Worm (Caenorhabditis elegans) whole organism, L4 larva: ENCODE results near the gene C08B6.3.

Experiments
- D1046.2 ChIP-seq: fragments of 200-800 bp; sonication (Bioruptor generic); IDR thresholded peaks from 2 replicates; pipeline ENCODE4 v1.3.6; 2022; ENCODE audit warnings: missing genetic modification characterization, missing compliant biosample characterization
- F26F4.8 ChIP-seq: fragments of 200-800 bp; sonication (Bioruptor generic); conservative IDR thresholded peaks from 2 replicates; pipeline ENCODE4 v1.3.6; 2022; ENCODE audit warnings: missing genetic modification characterization, missing compliant biosample characterization
- F37D6.2 ChIP-seq: sonication (generic microtip); optimal IDR thresholded peaks from 2 replicates; lab custom pipeline; 2016; ENCODE audit warnings: mild to moderate bottlenecking, missing genetic modification characterization, missing compliant biosample characterization
- F44E2.7 ChIP-seq: fragments of 200-800 bp; sonication (Bioruptor generic); IDR thresholded peaks from 2 replicates; pipeline ENCODE4 v2.1.2; 2022; ENCODE audit warnings: missing genetic modification characterization, missing compliant biosample characterization
- T20F7.1 ChIP-seq: fragments of 200-800 bp; sonication (Bioruptor generic); optimal IDR thresholded peaks from 2 replicates; lab custom pipeline; 2018; ENCODE audit warnings: mild to moderate bottlenecking, missing genetic modification characterization, missing compliant biosample characterization
- aha-1 ChIP-seq: fragments of 150-350 bp; peaks from one replicate; lab custom pipeline; 2014; ENCODE audit warnings: missing biosample characterization, missing genetic modification characterization
- ama-1 ChIP-seq: fragments of 150-350 bp; optimal IDR thresholded peaks from 2 replicates; lab custom pipeline; 2014; ENCODE audit warnings: inconsistent platforms, mixed read lengths
- ceh-20 ChIP-seq: fragments of 200-800 bp; sonication (Bioruptor generic); IDR thresholded peaks from 2 replicates; pipeline ENCODE4 v1.3.6; 2022; ENCODE audit warnings: missing genetic modification reagents, missing genetic modification characterization, missing compliant biosample characterization
- ces-1 ChIP-seq: fragments of 150-350 bp; sonication (generic microtip); optimal IDR thresholded peaks from 4 replicates; lab custom pipeline; 2014; ENCODE audit warnings: missing biosample characterization, missing genetic modification reagents, missing genetic modification characterization
- cey-2 ChIP-seq: sonication (generic microtip); optimal IDR thresholded peaks from 3 replicates; lab custom pipeline; 2017; ENCODE audit warnings: missing genetic modification characterization, mild to moderate bottlenecking, missing compliant biosample characterization, antibody characterized with exemption, borderline replicate concordance; ENCODE audit not compliant: insufficient read depth
- daf-12 ChIP-seq: fragments of 150-350 bp; optimal IDR thresholded peaks from 2 replicates; lab custom pipeline; 2014; ENCODE audit warnings: missing biosample characterization, missing genetic modification reagents, missing genetic modification characterization
- daf-16 ChIP-seq, 3 experiments: sonication (generic microtip); optimal IDR thresholded peaks; 2 replicates each; lab custom pipeline; 2016 to 2017; ENCODE audit warnings: missing genetic modification characterization in 3 of 3, missing genetic modification reagents in 3 of 3, mild to moderate bottlenecking in 2 of 3, missing compliant biosample characterization in 2 of 3, missing biosample characterization in 1 of 3, moderate library complexity in 1 of 3
- daf-8 ChIP-seq: fragments of 200-800 bp; sonication (Bioruptor generic); IDR thresholded peaks from 2 replicates; pipeline ENCODE4 v1.3.6; 2022; ENCODE audit warnings: missing genetic modification characterization, missing compliant biosample characterization
- dmd-6 ChIP-seq: fragments of 200-800 bp; sonication (Bioruptor generic); IDR thresholded peaks from 2 replicates; pipeline ENCODE4 v1.3.6; 2022; ENCODE audit warnings: missing genetic modification reagents, missing genetic modification characterization, missing compliant biosample characterization
- dmd-9 ChIP-seq: fragments of 200-800 bp; sonication (Bioruptor generic); IDR thresholded peaks from 2 replicates; pipeline ENCODE4 v1.3.6; 2022; ENCODE audit warnings: missing genetic modification reagents, missing genetic modification characterization, missing compliant biosample characterization
- dve-1 ChIP-seq: sonication (generic microtip); optimal IDR thresholded peaks from 2 replicates; lab custom pipeline; 2017; ENCODE audit warnings: antibody characterized with exemption, mild to moderate bottlenecking, missing genetic modification characterization, missing compliant biosample characterization; ENCODE audit not compliant: insufficient read depth
- egl-43 ChIP-seq: fragments of 200-800 bp; sonication (Bioruptor generic); IDR thresholded peaks from 2 replicates; pipeline ENCODE4 v1.3.6; 2022; ENCODE audit warnings: missing genetic modification reagents, missing genetic modification characterization, missing compliant biosample characterization
- fkh-10 ChIP-seq: fragments of 150-350 bp; optimal IDR thresholded peaks from 2 replicates; lab custom pipeline; 2014; ENCODE audit warnings: missing biosample characterization, missing genetic modification reagents, missing genetic modification characterization
- gei-8 ChIP-seq: fragments of 200-800 bp; sonication (Bioruptor generic); optimal IDR thresholded peaks from 2 replicates; lab custom pipeline; 2018; ENCODE audit warnings: mild to moderate bottlenecking, missing genetic modification characterization, missing compliant biosample characterization
- lim-7 ChIP-seq: fragments of 200-800 bp; sonication (Bioruptor generic); IDR thresholded peaks from 2 replicates; pipeline ENCODE4 v1.3.6; 2022; ENCODE audit warnings: missing genetic modification characterization, missing compliant biosample characterization
- lin-13 ChIP-seq: fragments of 150-350 bp; optimal IDR thresholded peaks from 2 replicates; lab custom pipeline; 2014; ENCODE audit warnings: missing biosample characterization, missing genetic modification reagents, missing genetic modification characterization
- lin-15B ChIP-seq: fragments of 150-350 bp; sonication (generic microtip); optimal IDR thresholded peaks from 3 replicates; lab custom pipeline; 2014; ENCODE audit warnings: missing biosample characterization, missing genetic modification characterization
- lin-29 ChIP-seq: fragments of 200-800 bp; sonication (Bioruptor generic); IDR thresholded peaks from 2 replicates; pipeline ENCODE4 v1.3.6; 2022; ENCODE audit warnings: missing genetic modification reagents, missing genetic modification characterization, missing compliant biosample characterization
- lir-3 ChIP-seq: sonication (generic microtip); optimal IDR thresholded peaks from 2 replicates; lab custom pipeline; 2016; ENCODE audit warnings: mild to moderate bottlenecking, missing genetic modification characterization, missing compliant biosample characterization
- madf-9 ChIP-seq: fragments of 200-800 bp; sonication (Bioruptor generic); conservative IDR thresholded peaks from 2 replicates; pipeline ENCODE4 v1.3.6; 2022; ENCODE audit warnings: missing genetic modification reagents, missing genetic modification characterization, missing compliant biosample characterization
- mdl-1 ChIP-seq, 2 experiments: fragments of 150-350 bp in 1 of 2; sonication (generic microtip) in 1 of 2; optimal IDR thresholded peaks; 2 replicates each; lab custom pipeline; 2014 to 2017; ENCODE audit warnings: missing biosample characterization in 2 of 2, missing genetic modification characterization in 2 of 2
- mxl-2 ChIP-seq: fragments of 200-800 bp; sonication (Bioruptor generic); conservative IDR thresholded peaks from 2 replicates; pipeline ENCODE4 v1.3.6; 2022; ENCODE audit warnings: missing genetic modification reagents, missing genetic modification characterization, missing compliant biosample characterization
- nhr-102 ChIP-seq: sonication (generic microtip); optimal IDR thresholded peaks from 2 replicates; lab custom pipeline; 2016; ENCODE audit warnings: mild to moderate bottlenecking, missing genetic modification characterization, moderate library complexity, missing compliant biosample characterization
- nhr-11 ChIP-seq: fragments of 150-350 bp; optimal IDR thresholded peaks from 2 replicates; lab custom pipeline; 2014; ENCODE audit warnings: missing biosample characterization, missing genetic modification characterization
- nhr-111 ChIP-seq: fragments of 200-800 bp; sonication (Bioruptor generic); optimal IDR thresholded peaks from 2 replicates; lab custom pipeline; 2018; ENCODE audit warnings: mild to moderate bottlenecking, missing genetic modification characterization, missing compliant biosample characterization
- nhr-25 ChIP-seq: sonication (generic microtip); optimal IDR thresholded peaks from 2 replicates; lab custom pipeline; 2017; ENCODE audit warnings: missing genetic modification characterization, mild to moderate bottlenecking, missing compliant biosample characterization, antibody characterized with exemption, moderate library complexity, borderline replicate concordance; ENCODE audit not compliant: insufficient read depth
- nhr-28 ChIP-seq: fragments of 150-350 bp; optimal IDR thresholded peaks from 2 replicates; lab custom pipeline; 2014; ENCODE audit warnings: missing biosample characterization, missing genetic modification characterization
- nhr-48 ChIP-seq: sonication (generic microtip); optimal IDR thresholded peaks from 2 replicates; lab custom pipeline; 2016; ENCODE audit warnings: mild to moderate bottlenecking, missing genetic modification characterization, missing compliant biosample characterization
- php-3 ChIP-seq: fragments of 200-800 bp; sonication (Bioruptor generic); IDR thresholded peaks from 2 replicates; pipeline ENCODE4 v1.3.6; 2022; ENCODE audit warnings: missing genetic modification reagents, missing genetic modification characterization, missing compliant biosample characterization
- pqm-1 ChIP-seq: sonication (generic microtip); optimal IDR thresholded peaks from 2 replicates; lab custom pipeline; 2017; ENCODE audit warnings: missing biosample characterization, missing genetic modification characterization
- skn-1 ChIP-seq: fragments of 150-350 bp; optimal IDR thresholded peaks from 2 replicates; lab custom pipeline; 2014; ENCODE audit warnings: missing biosample characterization, missing genetic modification characterization
- tag-97 ChIP-seq: fragments of 200-800 bp; sonication (Bioruptor generic); IDR thresholded peaks from 2 replicates; pipeline ENCODE4 v1.3.6; 2022; ENCODE audit warnings: missing genetic modification characterization, missing compliant biosample characterization
- unc-130 ChIP-seq: sonication (generic microtip); optimal IDR thresholded peaks from 2 replicates; lab custom pipeline; 2016; ENCODE audit warnings: missing genetic modification reagents, missing genetic modification characterization, missing compliant biosample characterization
- unc-62 ChIP-seq, 3 experiments: fragments of 150-350 bp in 1 of 3; sonication (generic microtip); optimal IDR thresholded peaks in 2 of 3; peaks in 1 of 3; 1 replicate in 1 of 3; 2 replicates in 2 of 3; lab custom pipeline; 2014 to 2017; ENCODE audit warnings: missing biosample characterization in 3 of 3, missing genetic modification characterization in 3 of 3, missing genetic modification reagents in 3 of 3, missing genotype in 1 of 3
- vab-7 ChIP-seq: fragments of 200-800 bp; sonication (Bioruptor generic); IDR thresholded peaks from 2 replicates; pipeline ENCODE4 v1.3.6; 2022; ENCODE audit warnings: missing genetic modification reagents, missing genetic modification characterization, missing compliant biosample characterization
- zag-1 ChIP-seq: fragments of 150-350 bp; optimal IDR thresholded peaks from 2 replicates; lab custom pipeline; 2014; ENCODE audit warnings: missing biosample characterization, missing genetic modification characterization
- zfp-2 ChIP-seq: sonication (generic microtip); optimal IDR thresholded peaks from 2 replicates; lab custom pipeline; 2016; ENCODE audit warnings: mild to moderate bottlenecking, missing genetic modification characterization, missing compliant biosample characterization
- zfp-3 ChIP-seq: fragments of 200-800 bp; sonication (Bioruptor generic); conservative IDR thresholded peaks from 2 replicates; pipeline ENCODE4 v1.3.6; 2022; ENCODE audit warnings: missing genetic modification reagents, missing genetic modification characterization, missing compliant biosample characterization
- zip-2 ChIP-seq: fragments of 150-350 bp; optimal IDR thresholded peaks from 2 replicates; lab custom pipeline; 2014; ENCODE audit warnings: missing biosample characterization, missing genetic modification characterization

C08B6.3 gene

ce11 chrV:10086141-10086540 is 25.9 kb downstream of the C08B6.3 start:
- TF ChIP-seq aha-1 (no peak), vab-7 (GFP tag; lab: Robert Waterston, UW) (no peak), daf-12 (tag; lab: Kevin White, UChicago) (no peak), nhr-25 (tag; lab: Kevin White, UChicago) (no peak), pqm-1 (tag; lab: Kevin White, UChicago) (no peak), lin-29 (GFP tag; lab: Robert Waterston, UW) (no peak), ama-1 (no peak), daf-16 (GFP tag; optimal IDR thresholded peaks at IDR 0.05; lab: Kevin White, UChicago) (peak in 1 of 2 experiments; percentile 72), daf-16 (tag; optimal IDR thresholded peaks at IDR 0.05; lab: Kevin White, UChicago) (no peak), F37D6.2 (tag; lab: Kevin White, UChicago) (no peak)

- TF ChIP-seq lin-15B (tag; lab: Kevin White, UChicago) (no peak), dmd-9 (GFP tag; lab: Robert Waterston, UW) (no peak), zfp-3 (GFP tag; lab: Robert Waterston, UW) (no peak), ces-1 (no peak), lir-3 (tag; lab: Kevin White, UChicago) (no peak), skn-1 (tag; lab: Kevin White, UChicago) (no peak), unc-130 (no peak), tag-97 (GFP tag; lab: Robert Waterston, UW) (no peak), mdl-1 (tag; optimal IDR thresholded peaks at IDR 0.05; lab: Kevin White, UChicago) (no peak), egl-43 (GFP tag; lab: Robert Waterston, UW) (no peak), nhr-111 (GFP tag; lab: Kevin White, UChicago) (no peak), gei-8 (no peak)
These were observed 27.2 kb downstream of the C08B6.3 start, which contains the start of gene R04B5.6 for ce11 chrV:10084864-10085263. R04B5.6 (plus strand) TSS chrV:10085164.

- TF ChIP-seq nhr-48 (tag; lab: Kevin White, UChicago) (no peak), nhr-102 (tag; lab: Kevin White, UChicago) (peak; percentile 10), madf-9 (GFP tag; lab: Robert Waterston, UW) (no peak), zfp-2 (no peak), php-3 (no peak), F44E2.7 (GFP tag; lab: Robert Waterston, UW) (no peak), daf-16 (GFP tag; optimal IDR thresholded peaks at IDR 0.05; lab: Kevin White, UChicago) (no peak), daf-16 (tag; optimal IDR thresholded peaks at IDR 0.05; lab: Kevin White, UChicago) (peak; percentile 59), fkh-10 (GFP tag; lab: Kevin White, UChicago) (no peak), daf-8 (GFP tag; lab: Robert Waterston, UW) (no peak), mxl-2 (no peak), nhr-11 (tag; lab: Kevin White, UChicago) (peak; percentile 0), T20F7.1 (GFP tag; lab: Kevin White, UChicago) (no peak), lim-7 (GFP tag; lab: Robert Waterston, UW) (no peak), dve-1 (tag; lab: Kevin White, UChicago) (peak; percentile 65), cey-2 (tag; lab: Kevin White, UChicago) (no peak), F26F4.8 (GFP tag; lab: Robert Waterston, UW) (no peak), nhr-28 (tag; lab: Kevin White, UChicago) (peak; percentile 91), dmd-6 (GFP tag; lab: Robert Waterston, UW) (0 out of 2 replicates have a peak, but pooled peaks have one; percentile 22), zip-2 (tag; lab: Kevin White, UChicago) (no peak), lin-13 (no peak), D1046.2 (GFP tag; lab: Robert Waterston, UW) (no peak), unc-130 (no peak), ceh-20 (GFP tag; lab: Robert Waterston, UW) (no peak), zag-1 (tag; lab: Kevin White, UChicago) (no peak), unc-62 (GFP tag; optimal IDR thresholded peaks at IDR 0.05 in 1 of 2; lab: Kevin White, UChicago) (peak in 1 of 2 experiments; percentile 10), unc-62 (tag; optimal IDR thresholded peaks at IDR 0.05; lab: Kevin White, UChicago) (no peak)
These were observed 28.1 kb downstream of the C08B6.3 start, which contains the start of gene nhr-12 for ce11 chrV:10083999-10084468. nhr-12 (minus strand) TSS chrV:10084049.
